Worm (Caenorhabditis elegans) whole organism, L4 larva: Measurements from ENCODE around the gene ZK1086.3.

Experiments used
- aly-2 ChIP-seq: sonication (generic microtip); optimal IDR thresholded peaks from 2 replicates; lab custom pipeline; 2018; ENCODE audit warnings: missing biosample characterization, missing genetic modification characterization
- fkh-10 ChIP-seq: fragments of 150-350 bp; optimal IDR thresholded peaks from 2 replicates; lab custom pipeline; 2014; ENCODE audit warnings: missing biosample characterization, missing genetic modification reagents, missing genetic modification characterization
- fos-1 ChIP-seq: fragments of 150-350 bp; optimal IDR thresholded peaks from 2 replicates; lab custom pipeline; 2014; ENCODE audit warnings: missing biosample characterization, missing genetic modification characterization
- nhr-11 ChIP-seq: fragments of 150-350 bp; optimal IDR thresholded peaks from 2 replicates; lab custom pipeline; 2014; ENCODE audit warnings: missing biosample characterization, missing genetic modification characterization
- unc-130 ChIP-seq: sonication (generic microtip); optimal IDR thresholded peaks from 2 replicates; lab custom pipeline; 2016; ENCODE audit warnings: missing genetic modification reagents, missing genetic modification characterization, missing compliant biosample characterization

ce11 chrX:13747997-13748396 lies 42.6 kb upstream of the ZK1086.3 start:
- TF ChIP-seq fos-1 (tag; lab: Kevin White, UChicago) (no peak), aly-2 (no peak), unc-130 (GFP tag; lab: Kevin White, UChicago) (no peak), fkh-10 (no peak), nhr-11 (tag; lab: Kevin White, UChicago) (no peak)
